Fruit fly (Drosophila melanogaster) whole organism, embryonic: ENCODE results near the gene kibra.

Experiments
- Ada2b ChIP-seq: fragments of 200-800 bp; sonication (Bioruptor generic); IDR thresholded peaks from 2 replicates; pipeline ENCODE4 v1.3.6; 2022; ENCODE audit warnings: missing biosample characterization, missing genetic modification characterization
- Atf6 ChIP-seq: fragments of 200-800 bp; sonication (Bioruptor generic); IDR thresholded peaks from 2 replicates; pipeline ENCODE4 v1.3.6; 2022; ENCODE audit warnings: missing biosample characterization, missing genetic modification characterization
- CG10147 ChIP-seq: fragments of 200-800 bp; sonication (Bioruptor generic); optimal IDR thresholded peaks from 2 replicates; lab custom pipeline; 2019; ENCODE audit warnings: missing biosample characterization, mild to moderate bottlenecking, missing genetic modification characterization, moderate library complexity
- CG11456 ChIP-seq: fragments of 200-800 bp; sonication (Bioruptor generic); IDR thresholded peaks from 3 replicates; pipeline ENCODE4 v1.3.6; 2022; ENCODE audit warnings: missing biosample characterization, missing genetic modification characterization
- CG11696 ChIP-seq: fragments of 200-800 bp; sonication (Bioruptor generic); IDR thresholded peaks from 2 replicates; pipeline ENCODE4 v1.3.6; 2022; ENCODE audit warnings: missing biosample characterization, missing genetic modification characterization
- CG12155 ChIP-seq: fragments of 200-800 bp; sonication (Bioruptor generic); optimal IDR thresholded peaks from 3 replicates; lab custom pipeline; 2016; ENCODE audit warnings: missing biosample characterization, missing genetic modification characterization
- CG12391 ChIP-seq: fragments of 200-800 bp; sonication (Bioruptor generic); optimal IDR thresholded peaks from 3 replicates; lab custom pipeline; 2018; ENCODE audit warnings: missing biosample characterization, mild to moderate bottlenecking, missing genetic modification characterization, moderate library complexity
- CG14014 ChIP-seq: fragments of 200-800 bp; sonication (Bioruptor generic); IDR thresholded peaks from 2 replicates; pipeline ENCODE4 v1.3.6; 2022; ENCODE audit warnings: missing biosample characterization, missing genetic modification characterization
- CG14441 ChIP-seq: fragments of 200-800 bp; sonication (Bioruptor generic); IDR thresholded peaks from 2 replicates; pipeline ENCODE4 v1.3.6; 2022; ENCODE audit warnings: missing biosample characterization, missing genetic modification characterization
- CG17361 ChIP-seq: fragments of 200-800 bp; sonication (Bioruptor generic); IDR thresholded peaks from 3 replicates; pipeline ENCODE4 v1.3.6; 2022; ENCODE audit warnings: missing biosample characterization, missing genetic modification characterization
- CG18599 ChIP-seq: fragments of 200-800 bp; sonication (Bioruptor generic); optimal IDR thresholded peaks from 3 replicates; lab custom pipeline; 2017; ENCODE audit warnings: missing biosample characterization, missing genetic modification characterization, mild to moderate bottlenecking, moderate library complexity, missing genetic modification reagents
- CG2199 ChIP-seq: fragments of 200-800 bp; sonication (Bioruptor generic); IDR thresholded peaks from 3 replicates; pipeline ENCODE4 v1.3.6; 2022; ENCODE audit warnings: missing biosample characterization, missing genetic modification characterization
- CG2678 ChIP-seq: fragments of 200-800 bp; sonication (Bioruptor generic); optimal IDR thresholded peaks from 3 replicates; lab custom pipeline; 2019; ENCODE audit warnings: missing biosample characterization, mild to moderate bottlenecking, missing genetic modification characterization, moderate library complexity
- CG32532 ChIP-seq: fragments of 200-800 bp; sonication (Bioruptor generic); IDR thresholded peaks from 2 replicates; pipeline ENCODE4 v1.3.6; 2022; ENCODE audit warnings: missing biosample characterization, missing genetic modification characterization
- CG6765 ChIP-seq: fragments of 200-800 bp; sonication (Bioruptor generic); optimal IDR thresholded peaks from 3 replicates; lab custom pipeline; 2017; ENCODE audit warnings: missing biosample characterization, mild to moderate bottlenecking, missing genetic modification characterization
- CG6813 ChIP-seq: fragments of 200-800 bp; sonication (Bioruptor generic); optimal IDR thresholded peaks from 2 replicates; lab custom pipeline; 2017; ENCODE audit warnings: missing biosample characterization, missing genetic modification characterization, mild to moderate bottlenecking, moderate library complexity, missing genetic modification reagents
- CG8924 ChIP-seq: fragments of 200-800 bp; optimal IDR thresholded peaks from 3 replicates; lab custom pipeline; 2019; ENCODE audit warnings: missing biosample characterization, mild to moderate bottlenecking, missing genetic modification characterization, moderate library complexity
- CG9932 ChIP-seq: fragments of 200-800 bp; sonication (Bioruptor generic); IDR thresholded peaks from 2 replicates; pipeline ENCODE4 v1.3.6; 2022; ENCODE audit warnings: missing biosample characterization, missing genetic modification characterization
- CoRest ChIP-seq: fragments of 200-800 bp; sonication (Bioruptor generic); optimal IDR thresholded peaks from 3 replicates; lab custom pipeline; 2018; ENCODE audit warnings: missing biosample characterization, mild to moderate bottlenecking, missing genetic modification characterization, moderate library complexity
- Deaf1 ChIP-seq: fragments of 200-800 bp; optimal IDR thresholded peaks from 3 replicates; lab custom pipeline; 2019; ENCODE audit warnings: missing biosample characterization, mild to moderate bottlenecking, missing genetic modification characterization, moderate library complexity
- E2f1 ChIP-seq: fragments of 200-800 bp; sonication (Bioruptor generic); IDR thresholded peaks from 2 replicates; pipeline ENCODE4 v1.3.6; 2022; ENCODE audit warnings: missing biosample characterization, missing genetic modification characterization
- Fer1 ChIP-seq: fragments of 200-800 bp; sonication (Bioruptor generic); optimal IDR thresholded peaks from 2 replicates; lab custom pipeline; 2017; ENCODE audit warnings: missing biosample characterization, mild to moderate bottlenecking, missing genetic modification characterization
- HmgZ ChIP-seq: fragments of 200-800 bp; sonication (Bioruptor generic); optimal IDR thresholded peaks from 2 replicates; lab custom pipeline; 2018; ENCODE audit warnings: missing biosample characterization, mild to moderate bottlenecking, missing genetic modification characterization
- Hmr ChIP-seq: fragments of 200-800 bp; sonication (Bioruptor generic); optimal IDR thresholded peaks from 3 replicates; lab custom pipeline; 2017; ENCODE audit warnings: mild to moderate bottlenecking, missing biosample characterization, missing genetic modification reagents, missing genetic modification characterization
- Lhr ChIP-seq: fragments of 200-800 bp; sonication (Bioruptor generic); optimal IDR thresholded peaks from 3 replicates; lab custom pipeline; 2017; ENCODE audit warnings: mild to moderate bottlenecking, missing biosample characterization, missing genetic modification reagents, missing genetic modification characterization
- MESR4 ChIP-seq: fragments of 200-800 bp; sonication (Bioruptor generic); optimal IDR thresholded peaks from 2 replicates; lab custom pipeline; 2018; ENCODE audit warnings: missing biosample characterization, mild to moderate bottlenecking, missing genetic modification characterization, moderate library complexity
- Mad ChIP-seq: fragments of 200-800 bp; sonication (Bioruptor generic); optimal IDR thresholded peaks from 2 replicates; lab custom pipeline; 2016; ENCODE audit warnings: missing biosample characterization, missing genetic modification characterization
- Meics ChIP-seq: fragments of 200-800 bp; sonication (Bioruptor generic); optimal IDR thresholded peaks from 2 replicates; lab custom pipeline; 2017; ENCODE audit warnings: missing biosample characterization, mild to moderate bottlenecking, missing genetic modification characterization
- Oli ChIP-seq: fragments of 200-800 bp; sonication (Bioruptor generic); optimal IDR thresholded peaks from 2 replicates; lab custom pipeline; 2018; ENCODE audit warnings: missing biosample characterization, mild to moderate bottlenecking, missing genetic modification characterization, moderate library complexity
- al ChIP-seq: fragments of 200-800 bp; sonication (Bioruptor generic); IDR thresholded peaks from 2 replicates; pipeline ENCODE4 v1.3.6; 2022; ENCODE audit warnings: missing biosample characterization, missing genetic modification characterization
- btn ChIP-seq: fragments of 200-800 bp; sonication (Bioruptor generic); optimal IDR thresholded peaks from 2 replicates; lab custom pipeline; 2016; ENCODE audit warnings: missing biosample characterization, missing genetic modification characterization
- fd96Cb ChIP-seq: fragments of 200-800 bp; sonication (Bioruptor generic); optimal IDR thresholded peaks from 2 replicates; lab custom pipeline; 2018; ENCODE audit warnings: missing biosample characterization, mild to moderate bottlenecking, missing genetic modification characterization, moderate library complexity
- gcm ChIP-seq: fragments of 200-800 bp; sonication (Bioruptor generic); optimal IDR thresholded peaks from 2 replicates; lab custom pipeline; 2019; ENCODE audit warnings: missing biosample characterization, mild to moderate bottlenecking, missing genetic modification characterization, moderate library complexity
- hkb ChIP-seq, 2 experiments: fragments of 200-800 bp in 1 of 2; fragments of >200 bp in 1 of 2; sonication (Bioruptor generic) in 1 of 2; IDR thresholded peaks in 1 of 2; optimal IDR thresholded peaks in 1 of 2; 2 replicates each; pipeline versions ENCODE4 v1.3.6 to Lab custom; 2017 to 2022; ENCODE audit warnings: missing biosample characterization in 1 of 2, missing genetic modification characterization in 1 of 2
- lab ChIP-seq: fragments of 200-800 bp; sonication (Bioruptor generic); optimal IDR thresholded peaks from 3 replicates; lab custom pipeline; 2017; ENCODE audit warnings: missing biosample characterization, missing genetic modification characterization, mild to moderate bottlenecking, moderate library complexity, missing genetic modification reagents
- lbe ChIP-seq: fragments of 200-800 bp; sonication (Bioruptor generic); optimal IDR thresholded peaks from 2 replicates; lab custom pipeline; 2016; ENCODE audit warnings: missing biosample characterization, mild to moderate bottlenecking, missing genetic modification characterization
- lilli ChIP-seq: fragments of 200-800 bp; sonication (Bioruptor generic); optimal IDR thresholded peaks from 3 replicates; lab custom pipeline; 2016; ENCODE audit warnings: missing biosample characterization, missing genetic modification characterization
- nom ChIP-seq: fragments of 200-800 bp; sonication (Bioruptor generic); optimal IDR thresholded peaks from 2 replicates; lab custom pipeline; 2017; ENCODE audit warnings: missing biosample characterization, missing genetic modification characterization, mild to moderate bottlenecking, moderate library complexity, missing genetic modification reagents
- pfk ChIP-seq: fragments of 200-800 bp; sonication (Bioruptor generic); optimal IDR thresholded peaks from 2 replicates; lab custom pipeline; 2018; ENCODE audit warnings: missing biosample characterization, mild to moderate bottlenecking, missing genetic modification characterization, moderate library complexity
- repo ChIP-seq: fragments of 200-800 bp; sonication (Bioruptor generic); optimal IDR thresholded peaks from 2 replicates; lab custom pipeline; 2016; ENCODE audit warnings: missing biosample characterization, missing genetic modification characterization
- slbo ChIP-seq: fragments of 200-800 bp; sonication (Bioruptor generic); IDR thresholded peaks from 2 replicates; pipeline ENCODE4 v1.3.6; 2022; ENCODE audit warnings: missing biosample characterization, missing genetic modification characterization
- so ChIP-seq: fragments of 200-800 bp; sonication (Bioruptor generic); IDR thresholded peaks from 3 replicates; pipeline ENCODE4 v1.3.6; 2022; ENCODE audit warnings: missing biosample characterization, missing genetic modification characterization
- sob ChIP-seq: fragments of 200-800 bp; sonication (Bioruptor generic); IDR thresholded peaks from 2 replicates; pipeline ENCODE4 v1.3.6; 2022; ENCODE audit warnings: missing biosample characterization, missing genetic modification characterization
- stc ChIP-seq: fragments of 200-800 bp; sonication (Bioruptor generic); IDR thresholded peaks from 2 replicates; pipeline ENCODE4 v1.3.6; 2022; ENCODE audit warnings: missing biosample characterization, missing genetic modification characterization
- tgo ChIP-seq: fragments of 200-800 bp; sonication (Bioruptor generic); IDR thresholded peaks from 3 replicates; pipeline ENCODE4 v1.3.6; 2022; ENCODE audit warnings: missing biosample characterization, missing genetic modification characterization
- tll ChIP-seq, 2 experiments: fragments of 200-800 bp in 1 of 2; fragments of >200 bp in 1 of 2; sonication (Bioruptor generic) in 1 of 2; optimal IDR thresholded peaks; 2 replicates each; lab custom pipeline; 2017 to 2019; ENCODE audit warnings: missing biosample characterization in 2 of 2, missing genetic modification characterization in 2 of 2, mild to moderate bottlenecking in 1 of 2, moderate library complexity in 1 of 2
- zfh1 ChIP-seq: fragments of 200-800 bp; sonication (Bioruptor generic); IDR thresholded peaks from 3 replicates; pipeline ENCODE4 v1.3.6; 2022; ENCODE audit warnings: missing biosample characterization, missing genetic modification characterization

The kibra gene

dm6 chr3R:14711447-14712163, 12.5 kb downstream of the kibra start (continued):
- TF ChIP-seq CG12155 (GFP tag; lab: Kevin White, UChicago) (peak; percentile 4), CG18599 (GFP tag; lab: Kevin White, UChicago) (peak; percentile 66), repo (GFP tag; lab: Kevin White, UChicago) (no peak), CoRest (tag; lab: Kevin White, UChicago) (peak; percentile 1), CG14441 (GFP tag; lab: Robert Waterston, UW) (0 out of 2 replicates have a peak, but pooled peaks have one; percentile 9), al (GFP tag; lab: Robert Waterston, UW) (peak; percentile 49; the same call in 1 of the 2 replicates), MESR4 (no peak), tgo (GFP tag; lab: Robert Waterston, UW) (peak; percentile 42; the same call in 2 of the 3 replicates), btn (GFP tag; lab: Kevin White, UChicago) (no peak), CG17361 (peak; percentile 24; the same call in 1 of the 3 replicates), CG14014 (peak; percentile 46; the same call in 1 of the 2 replicates), nom (peak; percentile 20), CG8924 (tag; lab: Kevin White, UChicago) (peak; percentile 3), Ada2b (GFP tag; lab: Robert Waterston, UW) (peak; percentile 45), Mad (GFP tag; lab: Kevin White, UChicago) (no peak), CG11696 (GFP tag; lab: Robert Waterston, UW) (peak; percentile 86), tll (GFP tag; optimal IDR thresholded peaks at IDR 0.05; lab: Kevin White, UChicago) (no peak), Oli (tag; lab: Kevin White, UChicago) (peak; percentile 3), sob (peak; percentile 22; the same call in 1 of the 2 replicates), slbo (peak; percentile 59; the same call in 1 of the 2 replicates), gcm (GFP tag; lab: Kevin White, UChicago) (peak; percentile 94), CG10147 (peak; percentile 27), Hmr (peak; percentile 48), stc (GFP tag; lab: Robert Waterston, UW) (0 out of 2 replicates have a peak, but pooled peaks have one; percentile 19), pfk (GFP tag; lab: Kevin White, UChicago) (peak; percentile 56), zfh1 (no peak), fd96Cb (tag; lab: Kevin White, UChicago) (no peak), CG11456 (GFP tag; lab: Robert Waterston, UW) (no peak), so (GFP tag; lab: Robert Waterston, UW) (0 out of 3 replicates have a peak, but pooled peaks have one; percentile 15), Lhr (GFP tag; lab: Kevin White, UChicago) (no peak), hkb (optimal IDR thresholded peaks at IDR 0.05; lab: Kevin White, UChicago) (no peak), hkb (GFP tag; IDR thresholded peaks at IDR 0.05; lab: Robert Waterston, UW) (peak; percentile 34; the same call in 1 of the 2 replicates), E2f1 (peak; percentile 52; the same call in 1 of the 2 replicates), Fer1 (peak; percentile 25), Atf6 (GFP tag; lab: Robert Waterston, UW) (peak; percentile 52; the same call in 1 of the 2 replicates), CG2678 (peak; percentile 47), Meics (GFP tag; lab: Kevin White, UChicago) (peak; percentile 44), CG32532 (peak; percentile 54; the same call in 1 of the 2 replicates), CG2199 (GFP tag; lab: Robert Waterston, UW) (peak; percentile 74; the same call in 2 of the 3 replicates), HmgZ (tag; lab: Kevin White, UChicago) (peak; percentile 4), lbe (GFP tag; lab: Kevin White, UChicago) (no peak), CG6765 (GFP tag; lab: Kevin White, UChicago) (peak; percentile 0), CG6813 (GFP tag; lab: Kevin White, UChicago) (peak; percentile 21), lab (peak; percentile 46), lilli (peak; percentile 19), CG9932 (GFP tag; lab: Robert Waterston, UW) (peak; percentile 39; the same call in 1 of the 2 replicates), CG12391 (tag; lab: Kevin White, UChicago) (peak; percentile 31), Deaf1 (tag; lab: Kevin White, UChicago) (peak; percentile 16)
